Fruit fly (Drosophila melanogaster) whole organism, pupa: ENCODE data around the gene Cyp313a1.

Source experiments
- CG10348 ChIP-seq: fragments of 200-800 bp; sonication (Bioruptor generic); IDR thresholded peaks from 2 replicates; pipeline ENCODE4 v1.3.6; 2022; ENCODE audit warnings: missing biosample characterization, missing genetic modification characterization
- CG12605 ChIP-seq: fragments of 200-800 bp; sonication (Bioruptor generic); IDR thresholded peaks from 2 replicates; pipeline ENCODE4 v1.3.6; 2022; ENCODE audit warnings: missing biosample characterization, missing genetic modification characterization
- CG13204 ChIP-seq: fragments of 200-800 bp; sonication (Bioruptor generic); optimal IDR thresholded peaks from 2 replicates; lab custom pipeline; 2018; ENCODE audit warnings: missing biosample characterization, mild to moderate bottlenecking, missing genetic modification characterization, moderate library complexity
- CG14655 ChIP-seq: fragments of 200-800 bp; sonication (Bioruptor generic); optimal IDR thresholded peaks from 3 replicates; lab custom pipeline; 2017; ENCODE audit warnings: mild to moderate bottlenecking, missing biosample characterization, missing genetic modification reagents, missing genetic modification characterization
- CG15710 ChIP-seq: fragments of 200-800 bp; sonication (Bioruptor generic); optimal IDR thresholded peaks from 2 replicates; lab custom pipeline; 2018; ENCODE audit warnings: missing biosample characterization, mild to moderate bottlenecking, missing genetic modification characterization, moderate library complexity
- CG17806 ChIP-seq: fragments of 200-800 bp; sonication (Bioruptor generic); optimal IDR thresholded peaks from 2 replicates; lab custom pipeline; 2018; ENCODE audit warnings: missing biosample characterization, mild to moderate bottlenecking, missing genetic modification characterization, moderate library complexity
- CG32121 ChIP-seq: fragments of 200-800 bp; sonication (Bioruptor generic); IDR thresholded peaks from 2 replicates; pipeline ENCODE4 v1.3.6; 2022; ENCODE audit warnings: missing biosample characterization, missing genetic modification characterization
- CG34367 ChIP-seq: fragments of 200-800 bp; sonication (Bioruptor generic); optimal IDR thresholded peaks from 2 replicates; lab custom pipeline; 2018; ENCODE audit warnings: missing biosample characterization, mild to moderate bottlenecking, missing genetic modification characterization
- CG4496 ChIP-seq: fragments of 200-800 bp; sonication (Bioruptor generic); IDR thresholded peaks from 3 replicates; pipeline ENCODE4 v1.3.6; 2022; ENCODE audit warnings: missing biosample characterization, missing genetic modification characterization
- CG8159 ChIP-seq: fragments of 200-800 bp; sonication (Bioruptor generic); optimal IDR thresholded peaks from 3 replicates; lab custom pipeline; 2018; ENCODE audit warnings: missing biosample characterization, mild to moderate bottlenecking, missing genetic modification characterization, moderate library complexity
- CG8301 ChIP-seq: fragments of 200-800 bp; sonication (Bioruptor generic); optimal IDR thresholded peaks from 2 replicates; lab custom pipeline; 2018; ENCODE audit warnings: missing biosample characterization, mild to moderate bottlenecking, missing genetic modification characterization
- CG9948 ChIP-seq: fragments of 200-800 bp; sonication (Bioruptor generic); optimal IDR thresholded peaks from 2 replicates; lab custom pipeline; 2018; ENCODE audit warnings: missing biosample characterization, mild to moderate bottlenecking, missing genetic modification characterization, moderate library complexity
- D1 ChIP-seq: fragments of 200-800 bp; sonication (Bioruptor generic); optimal IDR thresholded peaks from 2 replicates; lab custom pipeline; 2018; ENCODE audit warnings: missing biosample characterization, mild to moderate bottlenecking, missing genetic modification characterization, moderate library complexity
- EcR ChIP-seq: fragments of 200-800 bp; sonication (Bioruptor generic); optimal IDR thresholded peaks from 3 replicates; lab custom pipeline; 2019; ENCODE audit warnings: missing biosample characterization, missing genetic modification characterization, mild to moderate bottlenecking, moderate library complexity, missing genetic modification reagents
- Ets98B ChIP-seq: fragments of 200-800 bp; sonication (Bioruptor generic); IDR thresholded peaks from 2 replicates; pipeline ENCODE4 v1.3.6; 2022; ENCODE audit warnings: missing biosample characterization, missing genetic modification characterization
- Pif1A ChIP-seq: fragments of 200-800 bp; sonication (Bioruptor generic); optimal IDR thresholded peaks from 3 replicates; lab custom pipeline; 2016; ENCODE audit warnings: missing biosample characterization, missing genetic modification characterization
- Pif1B ChIP-seq: fragments of 200-800 bp; sonication (Bioruptor generic); optimal IDR thresholded peaks from 3 replicates; lab custom pipeline; 2016; ENCODE audit warnings: missing biosample characterization, missing genetic modification characterization
- Snoo ChIP-seq: fragments of 200-800 bp; sonication (Bioruptor generic); optimal IDR thresholded peaks from 3 replicates; lab custom pipeline; 2017; ENCODE audit warnings: missing biosample characterization, mild to moderate bottlenecking, missing genetic modification characterization, inconsistent platforms
- fd96Ca ChIP-seq: fragments of 200-800 bp; sonication (Bioruptor generic); IDR thresholded peaks from 3 replicates; pipeline ENCODE4 v1.3.6; 2022; ENCODE audit warnings: missing biosample characterization, missing genetic modification characterization
- gl ChIP-seq: fragments of 200-800 bp; sonication (Bioruptor generic); optimal IDR thresholded peaks from 2 replicates; lab custom pipeline; 2018; ENCODE audit warnings: missing biosample characterization, mild to moderate bottlenecking, missing genetic modification characterization
- rn ChIP-seq: fragments of 200-800 bp; sonication (Bioruptor generic); IDR thresholded peaks from 2 replicates; pipeline ENCODE4 v1.3.6; 2022; ENCODE audit warnings: missing biosample characterization, missing genetic modification characterization

Gene Cyp313a1

dm6 chr3R:14481977-14482376 lies 38.9 kb upstream of the Cyp313a1 start:
- TF ChIP-seq EcR (no peak), CG8301 (tag; lab: Kevin White, UChicago) (no peak)

dm6 chr3R:14482986-14483385 lies 37.9 kb upstream of the Cyp313a1 start:
- no peak for TF ChIP-seq CG34367 (tag; lab: Kevin White, UChicago)
- TF ChIP-seq CG10348 (GFP tag; lab: Robert Waterston, UW) = no peak
- TF ChIP-seq gl (tag; lab: Kevin White, UChicago) = no peak
- no peak for TF ChIP-seq CG12605 (GFP tag; lab: Robert Waterston, UW)
- no peak for TF ChIP-seq Ets98B (GFP tag; lab: Robert Waterston, UW)
- no peak for TF ChIP-seq CG4496 (GFP tag; lab: Robert Waterston, UW)
- TF ChIP-seq Pif1A = no peak
- TF ChIP-seq CG13204 = no peak
- TF ChIP-seq CG9948 = no peak
- TF ChIP-seq Snoo (tag; lab: Kevin White, UChicago) = no peak
- no peak for TF ChIP-seq CG17806 (tag; lab: Kevin White, UChicago)
- TF ChIP-seq EcR = no peak
- no peak for TF ChIP-seq Pif1B
- TF ChIP-seq CG15710 (tag; lab: Kevin White, UChicago) = no peak
- no peak for TF ChIP-seq CG14655

dm6 chr3R:14484533-14485267 lies 36.1 kb upstream of the Cyp313a1 start:
- TF ChIP-seq CG13204 (no peak), CG8159 (tag; lab: Kevin White, UChicago) (peak; percentile 1)

- TF ChIP-seq CG4496 (GFP tag; lab: Robert Waterston, UW) = peak; percentile 77
- no peak for TF ChIP-seq gl (tag; lab: Kevin White, UChicago)
- TF ChIP-seq CG9948 = no peak
- TF ChIP-seq D1 (tag; lab: Kevin White, UChicago) = no peak
- TF ChIP-seq CG10348 (GFP tag; lab: Robert Waterston, UW) = no peak
- TF ChIP-seq Ets98B (GFP tag; lab: Robert Waterston, UW) = peak; percentile 81
- no peak for TF ChIP-seq CG15710 (tag; lab: Kevin White, UChicago)
- peak; percentile 72 for TF ChIP-seq CG8301 (tag; lab: Kevin White, UChicago)
- TF ChIP-seq CG8159 (tag; lab: Kevin White, UChicago) = no peak
- peak; percentile 1 for TF ChIP-seq CG17806 (tag; lab: Kevin White, UChicago)
- TF ChIP-seq CG32121 (GFP tag; lab: Robert Waterston, UW) = peak; percentile 70; the same call in 1 of the 2 replicates
- peak; percentile 22 for TF ChIP-seq Pif1A
- peak; percentile 17 for TF ChIP-seq Pif1B
- peak; percentile 44 for TF ChIP-seq CG12605 (GFP tag; lab: Robert Waterston, UW)
- peak; percentile 65 for TF ChIP-seq CG14655
- TF ChIP-seq CG34367 (tag; lab: Kevin White, UChicago) = no peak
- 0 out of 3 replicates have a peak, but pooled peaks have one; percentile 53 for TF ChIP-seq fd96Ca (GFP tag; lab: Robert Waterston, UW)
Observed at dm6 chr3R:14486469-14486868, 34.4 kb upstream of the Cyp313a1 start.

- no peak for TF ChIP-seq D1 (tag; lab: Kevin White, UChicago)
- TF ChIP-seq CG17806 (tag; lab: Kevin White, UChicago) = peak; percentile 6
- peak; percentile 9 for TF ChIP-seq CG8159 (tag; lab: Kevin White, UChicago)
- TF ChIP-seq CG9948 = peak; percentile 25
- no peak for TF ChIP-seq CG13204
- TF ChIP-seq Snoo (tag; lab: Kevin White, UChicago) = no peak
- peak; percentile 33 for TF ChIP-seq CG8301 (tag; lab: Kevin White, UChicago)
- TF ChIP-seq CG14655 = peak; percentile 39
- TF ChIP-seq Ets98B (GFP tag; lab: Robert Waterston, UW) = peak; percentile 38
Observed at dm6 chr3R:14492287-14492889, 28.5 kb upstream of the Cyp313a1 start.

dm6 chr3R:14493936-14494335 lies 26.9 kb upstream of the Cyp313a1 start:
- no peak for TF ChIP-seq Ets98B (GFP tag; lab: Robert Waterston, UW)
- no peak for TF ChIP-seq CG17806 (tag; lab: Kevin White, UChicago)
- TF ChIP-seq Pif1A = no peak
- no peak for TF ChIP-seq gl (tag; lab: Kevin White, UChicago)
- TF ChIP-seq fd96Ca (GFP tag; lab: Robert Waterston, UW) = no peak
- no peak for TF ChIP-seq CG10348 (GFP tag; lab: Robert Waterston, UW)
- no peak for TF ChIP-seq CG9948
- no peak for TF ChIP-seq CG15710 (tag; lab: Kevin White, UChicago)
- TF ChIP-seq CG32121 (GFP tag; lab: Robert Waterston, UW) = no peak
- no peak for TF ChIP-seq CG8301 (tag; lab: Kevin White, UChicago)
- no peak for TF ChIP-seq CG13204
- no peak for TF ChIP-seq CG4496 (GFP tag; lab: Robert Waterston, UW)
- no peak for TF ChIP-seq CG14655
- TF ChIP-seq CG34367 (tag; lab: Kevin White, UChicago) = no peak
- TF ChIP-seq CG8159 (tag; lab: Kevin White, UChicago) = no peak
- TF ChIP-seq CG12605 (GFP tag; lab: Robert Waterston, UW) = no peak
- TF ChIP-seq rn (GFP tag; lab: Robert Waterston, UW) = no peak
- TF ChIP-seq D1 (tag; lab: Kevin White, UChicago) = no peak
- TF ChIP-seq Pif1B = no peak
- TF ChIP-seq, all 21 proteins: peak for 0
